Worm (Caenorhabditis elegans): ENCODE results near the gene mtre-1.

mtre-1 gene

DNA sequence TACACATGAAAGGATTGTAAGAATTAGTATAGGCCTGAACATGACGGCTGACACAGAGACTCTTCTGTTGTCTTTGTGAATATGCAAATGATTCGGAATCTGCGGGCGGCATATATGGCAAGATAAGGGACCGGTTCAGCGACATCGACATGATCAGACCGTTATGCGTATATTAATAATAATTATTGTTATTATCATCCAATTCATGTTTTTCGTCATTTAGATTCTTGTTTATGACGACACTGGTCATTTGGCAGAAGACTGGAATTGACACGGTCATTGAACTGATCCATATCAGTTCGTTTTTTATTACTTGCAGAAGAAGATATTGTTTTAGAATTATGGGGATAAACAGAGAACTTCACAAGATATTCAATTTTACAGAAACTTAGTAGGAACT lies at the start of gene mtre-1:
mtre-1 (minus strand) TSS at position 101 of the 400 bp plus-strand sequence.
- TF ChIP-seq nhr-2 (tag; optimal IDR thresholded peaks at IDR 0.05) (no peak), elt-1 (tag; optimal IDR thresholded peaks at IDR 0.05; ENCODE audit: borderline replicate concordance, insufficient read depth) (peak; percentile 41)

DNA sequence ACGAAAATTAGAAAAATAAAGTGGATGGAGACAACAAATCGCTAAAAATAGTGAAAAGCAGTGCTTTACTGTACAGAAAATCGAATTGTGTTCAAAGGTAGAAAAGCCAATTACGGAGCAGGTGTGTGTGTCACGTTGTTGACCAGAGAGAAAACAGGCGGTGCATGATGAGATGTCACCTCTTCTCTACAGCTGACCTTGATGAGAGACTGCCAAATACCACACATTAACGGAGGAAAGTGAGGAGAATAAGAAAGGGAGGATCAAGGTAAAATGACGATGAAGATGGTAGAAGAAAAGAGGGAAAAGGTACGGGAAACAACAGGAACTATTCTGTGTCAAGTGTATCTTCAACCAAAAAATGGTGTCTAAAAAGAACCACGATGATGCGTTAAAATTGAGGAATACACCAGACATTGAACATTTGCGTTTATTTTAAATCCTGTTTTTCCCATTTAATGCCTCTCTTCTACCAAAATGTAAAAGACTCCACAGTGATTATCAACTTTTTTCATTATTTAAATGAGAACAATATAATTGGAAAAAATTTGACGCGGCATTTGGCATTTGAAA lies 48.9 kb upstream of the mtre-1 start:
- TF ChIP-seq snpc-4 (tag; optimal IDR thresholded peaks at IDR 0.05) (no peak), ceh-43 (GFP tag; optimal IDR thresholded peaks at IDR 0.05) (no peak), nhr-2 (tag; optimal IDR thresholded peaks at IDR 0.05) (peak; percentile 49)

DNA sequence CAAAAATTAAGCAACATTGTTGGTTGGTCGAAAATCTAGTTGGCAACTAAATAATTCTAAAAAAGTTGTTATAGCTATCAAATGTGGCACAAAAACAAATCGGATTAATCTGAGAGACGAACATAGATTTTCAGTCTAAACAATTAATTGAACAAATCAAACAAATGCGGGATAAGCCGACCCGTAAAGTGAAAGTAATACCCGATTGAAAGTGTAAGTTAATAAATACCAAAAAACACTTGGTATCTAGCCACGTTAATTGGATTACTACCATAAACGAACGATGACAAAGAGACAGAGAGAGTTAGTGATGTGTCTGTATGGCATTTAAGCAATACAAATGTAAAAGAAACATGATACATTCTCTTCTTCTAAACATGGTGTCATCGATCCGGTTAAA lies 43.5 kb upstream of the mtre-1 start:
- TF ChIP-seq lin-32 (GFP tag; optimal IDR thresholded peaks at IDR 0.05), result no peak
- TF ChIP-seq ham-2 (GFP tag; optimal IDR thresholded peaks at IDR 0.05), result no peak
- TF ChIP-seq blmp-1 (tag; optimal IDR thresholded peaks at IDR 0.05), result peak; percentile 12
- TF ChIP-seq sptf-1 (tag; optimal IDR thresholded peaks at IDR 0.05), result no peak
- no peak for TF ChIP-seq nhr-28 (tag; optimal IDR thresholded peaks at IDR 0.05)
- TF ChIP-seq ceh-39 (tag; optimal IDR thresholded peaks at IDR 0.05), result no peak
- TF ChIP-seq nhr-237 (tag; optimal IDR thresholded peaks at IDR 0.05), result no peak
- TF ChIP-seq drap-1 (GFP tag; optimal IDR thresholded peaks at IDR 0.05), result no peak

DNA sequence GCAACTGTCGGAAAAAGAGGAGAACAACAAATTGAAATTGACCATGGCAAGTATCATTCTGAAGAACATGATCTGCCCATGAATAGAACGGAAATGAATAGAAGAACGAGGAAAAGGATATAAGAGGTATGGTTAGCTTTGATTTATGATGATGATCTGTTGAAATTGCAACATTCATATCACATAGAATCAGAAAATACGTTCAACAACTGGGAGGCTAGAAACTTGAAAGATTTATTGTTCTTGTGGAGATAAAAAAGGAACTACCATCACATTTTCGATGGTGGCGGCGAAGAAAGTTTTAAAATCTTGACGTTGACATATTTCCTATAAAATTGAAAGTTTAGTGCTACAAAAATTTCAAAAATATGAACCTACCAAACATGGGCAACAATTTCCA lies 42.9 kb upstream of the mtre-1 start:
- TF ChIP-seq ceh-83 (GFP tag; optimal IDR thresholded peaks at IDR 0.05) (no peak), hlh-1 (tag; optimal IDR thresholded peaks at IDR 0.05) (no peak), ztf-11 (tag; optimal IDR thresholded peaks at IDR 0.05) (no peak), mep-1 (tag; optimal IDR thresholded peaks at IDR 0.05) (no peak), pha-4 (tag; optimal IDR thresholded peaks at IDR 0.05) (no peak), snpc-4 (tag; optimal IDR thresholded peaks at IDR 0.05) (no peak), sptf-1 (tag; optimal IDR thresholded peaks at IDR 0.05) (no peak), nhr-237 (tag; optimal IDR thresholded peaks at IDR 0.05) (no peak), drap-1 (GFP tag; optimal IDR thresholded peaks at IDR 0.05) (no peak), bed-3 (GFP tag; optimal IDR thresholded peaks at IDR 0.05) (no peak), lsy-2 (tag; optimal IDR thresholded peaks at IDR 0.05) (no peak), ceh-39 (tag; optimal IDR thresholded peaks at IDR 0.05) (no peak), ham-2 (GFP tag; optimal IDR thresholded peaks at IDR 0.05) (no peak), elt-3 (tag; optimal IDR thresholded peaks at IDR 0.05) (no peak), nhr-2 (tag; optimal IDR thresholded peaks at IDR 0.05) (no peak), nhr-28 (tag; optimal IDR thresholded peaks at IDR 0.05) (no peak), zip-8 (tag; optimal IDR thresholded peaks at IDR 0.05) (no peak)

DNA sequence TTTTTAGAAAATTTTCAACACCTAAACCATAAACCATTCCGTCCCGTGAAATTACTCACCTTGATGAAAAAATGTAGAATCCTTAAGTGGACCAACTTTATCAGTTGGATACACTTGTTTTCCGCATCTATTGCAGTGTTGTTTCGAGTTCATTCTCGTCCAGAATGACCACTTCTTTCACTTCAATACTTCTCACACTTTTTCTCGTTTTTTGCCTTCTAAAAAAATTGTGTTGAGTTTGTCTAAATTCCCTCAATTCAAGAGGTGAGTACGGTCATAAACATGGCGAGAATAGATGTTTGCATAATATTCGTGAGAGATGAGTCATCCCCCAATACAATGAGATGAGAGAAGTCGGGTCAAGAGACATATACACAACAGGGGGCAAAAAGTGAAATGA lies 42.2 kb upstream of the mtre-1 start, which contains the start of gene ltd-1:
ltd-1 (minus strand) TSS at position 218 of the 400 bp plus-strand sequence.
- TF ChIP-seq nhr-76 (tag; optimal IDR thresholded peaks at IDR 0.05) (no peak), snpc-4 (tag; optimal IDR thresholded peaks at IDR 0.05) (no peak), unc-62 (GFP tag; optimal IDR thresholded peaks at IDR 0.05) (no peak), drap-1 (GFP tag; optimal IDR thresholded peaks at IDR 0.05) (no peak), ceh-39 (tag; optimal IDR thresholded peaks at IDR 0.05) (no peak), blmp-1 (tag; optimal IDR thresholded peaks at IDR 0.05) (no peak)

ce11 chrII:8091528-8091927 lies 41.2 kb upstream of the mtre-1 start:
- TF ChIP-seq sptf-1 (tag; optimal IDR thresholded peaks at IDR 0.05) (peak; percentile 17), drap-1 (GFP tag; optimal IDR thresholded peaks at IDR 0.05) (peak; percentile 27), ceh-43 (GFP tag; optimal IDR thresholded peaks at IDR 0.05) (no peak), ceh-83 (GFP tag; optimal IDR thresholded peaks at IDR 0.05) (peak; percentile 37), blmp-1 (tag; optimal IDR thresholded peaks at IDR 0.05) (no peak), unc-39 (tag; optimal IDR thresholded peaks at IDR 0.05) (no peak), ceh-39 (tag; optimal IDR thresholded peaks at IDR 0.05) (peak; percentile 25), nhr-28 (tag; optimal IDR thresholded peaks at IDR 0.05) (no peak)

DNA sequence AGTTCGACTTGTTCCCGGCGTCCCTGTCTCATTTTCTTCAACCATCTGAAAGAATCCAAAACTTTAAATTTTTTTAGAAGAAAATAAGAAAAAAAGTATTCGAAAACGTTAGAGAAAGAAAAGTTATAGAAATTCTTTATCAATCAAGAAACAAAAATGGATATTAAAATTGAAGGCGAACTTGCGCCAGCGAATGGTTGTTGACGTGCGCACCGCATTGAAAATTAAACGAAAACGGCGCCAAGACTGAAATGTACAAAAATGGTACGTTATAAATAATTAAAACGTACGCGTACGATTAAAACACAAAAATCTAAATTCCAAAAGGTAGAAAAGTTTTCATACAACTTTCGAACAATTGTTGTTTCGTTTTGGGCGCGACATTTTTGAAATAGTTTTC lies 36.4 kb upstream of the mtre-1 start, which contains the start of gene K02C4.3:
K02C4.3 (minus strand) TSS at position 51 of the 400 bp plus-strand sequence.
- peak; percentile 60 for TF ChIP-seq mep-1 (tag; optimal IDR thresholded peaks at IDR 0.05)
- TF ChIP-seq lsy-2 (tag; optimal IDR thresholded peaks at IDR 0.05), result peak; percentile 63
- no peak for TF ChIP-seq elt-1 (tag; optimal IDR thresholded peaks at IDR 0.05; ENCODE audit: borderline replicate concordance, insufficient read depth)

DNA sequence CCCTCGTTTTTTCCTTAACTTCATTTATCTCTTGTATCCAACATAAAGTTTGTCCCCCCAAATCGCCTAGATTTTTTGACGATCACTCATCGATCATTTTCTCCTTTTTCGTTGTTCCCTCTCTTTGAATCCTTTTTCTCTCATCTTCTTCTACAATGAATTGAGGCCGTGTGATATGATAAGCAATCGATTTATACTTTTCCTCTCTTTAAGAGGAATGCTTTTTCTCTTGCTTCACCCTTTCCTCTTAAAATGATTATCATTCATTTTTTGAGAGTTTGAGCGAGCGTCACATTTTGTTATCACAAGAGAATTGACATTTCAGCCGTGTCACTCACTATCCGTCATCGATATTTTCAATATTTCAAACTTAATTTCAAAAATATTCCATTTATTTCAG lies 27.7 kb upstream of the mtre-1 start, which contains the start of gene K02C4.5:
K02C4.5 (plus strand) TSS at position 395 of the 400 bp plus-strand sequence.
- no peak for TF ChIP-seq elt-1 (tag; optimal IDR thresholded peaks at IDR 0.05; ENCODE audit: borderline replicate concordance, insufficient read depth)
- TF ChIP-seq pha-4 (tag; optimal IDR thresholded peaks at IDR 0.05), result no peak
- TF ChIP-seq tbx-8 (GFP tag; optimal IDR thresholded peaks at IDR 0.05), result no peak
- TF ChIP-seq unc-39 (tag; optimal IDR thresholded peaks at IDR 0.05), result no peak
- no peak for TF ChIP-seq cnd-1 (tag; optimal IDR thresholded peaks at IDR 0.05)
- TF ChIP-seq lin-13 (tag; optimal IDR thresholded peaks at IDR 0.05), result no peak
- no peak for TF ChIP-seq ceh-39 (tag; optimal IDR thresholded peaks at IDR 0.05)
- no peak for TF ChIP-seq mls-2 (tag; optimal IDR thresholded peaks at IDR 0.05)
- no peak for TF ChIP-seq drap-1 (GFP tag; optimal IDR thresholded peaks at IDR 0.05)
- TF ChIP-seq ztf-11 (tag; optimal IDR thresholded peaks at IDR 0.05), result no peak
- TF ChIP-seq nhr-76 (tag; optimal IDR thresholded peaks at IDR 0.05), result no peak
- TF ChIP-seq mab-5 (tag; optimal IDR thresholded peaks at IDR 0.05), result no peak
- TF ChIP-seq flh-1 (GFP tag; optimal IDR thresholded peaks at IDR 0.05), result no peak
- TF ChIP-seq nhr-2 (tag; optimal IDR thresholded peaks at IDR 0.05), result no peak
- no peak for TF ChIP-seq elt-3 (tag; optimal IDR thresholded peaks at IDR 0.05)
- TF ChIP-seq unc-62 (GFP tag; optimal IDR thresholded peaks at IDR 0.05), result no peak
- TF ChIP-seq lin-32 (GFP tag; optimal IDR thresholded peaks at IDR 0.05), result no peak
- TF ChIP-seq ceh-83 (GFP tag; optimal IDR thresholded peaks at IDR 0.05), result no peak
- TF ChIP-seq sem-2 (GFP tag; optimal IDR thresholded peaks at IDR 0.05), result no peak
- TF ChIP-seq nhr-28 (tag; optimal IDR thresholded peaks at IDR 0.05), result no peak
